1 fruit fly cellular context compared by ENCODE assay signal in genomic region chr3L:16165356-16166168, dm6.
A peak's percentile ranks its signal among the peaks of the same experiment; 100 is the strongest.
TF ChIP-seq lines count a peak whose summit lies in the region.

No protein-coding gene starts in this region.

TF ChIP-seq in whole organism, embryonic, 481 proteins besides CTCF, POLR2A, EP300 and RAD21 (continued from another document):
- TF ChIP-seq CG13624 (GFP tag; optimal IDR thresholded peaks at IDR 0.05; lab: Kevin White, UChicago) = peak; percentile 60
- peak; percentile 53 for TF ChIP-seq CG4854 (GFP tag; optimal IDR thresholded peaks at IDR 0.05; lab: Kevin White, UChicago)
- peak; percentile 74 for TF ChIP-seq CG9932 (GFP tag; IDR thresholded peaks at IDR 0.05; lab: Robert Waterston, UW)
- TF ChIP-seq Usf (GFP tag; optimal IDR thresholded peaks at IDR 0.05; lab: Kevin White, UChicago) = peak; percentile 65
- peak; percentile 46 for TF ChIP-seq vfl (GFP tag; optimal IDR thresholded peaks at IDR 0.05; lab: Kevin White, UChicago)
- peak; percentile 11 for TF ChIP-seq emc (GFP tag; optimal IDR thresholded peaks at IDR 0.05; lab: Kevin White, UChicago)
- no peak for TF ChIP-seq cas (GFP tag; IDR thresholded peaks at IDR 0.05; lab: Robert Waterston, UW)
- peak; percentile 57 for TF ChIP-seq Hsf (GFP tag; optimal IDR thresholded peaks at IDR 0.05; lab: Kevin White, UChicago)
- peak; percentile 61 for TF ChIP-seq fu2 (GFP tag; optimal IDR thresholded peaks at IDR 0.05; lab: Kevin White, UChicago)
- TF ChIP-seq az2 (GFP tag; optimal IDR thresholded peaks at IDR 0.05; lab: Kevin White, UChicago) = peak; percentile 33
- TF ChIP-seq CG12769 (tag; optimal IDR thresholded peaks at IDR 0.05; lab: Kevin White, UChicago) = peak; percentile 29
- TF ChIP-seq CG17385 (GFP tag; optimal IDR thresholded peaks at IDR 0.05; lab: Kevin White, UChicago) = peak; percentile 31
- TF ChIP-seq CG11247 (GFP tag; IDR thresholded peaks at IDR 0.05; lab: Robert Waterston, UW) = peak; percentile 45; the same call in 1 of the 2 replicates
- TF ChIP-seq fd3F (GFP tag; optimal IDR thresholded peaks at IDR 0.05; lab: Kevin White, UChicago) = peak; percentile 21
- peak; percentile 2 for TF ChIP-seq fd96Cb (tag; optimal IDR thresholded peaks at IDR 0.05; lab: Kevin White, UChicago)
- no peak for TF ChIP-seq amos (GFP tag; IDR thresholded peaks at IDR 0.05; lab: Robert Waterston, UW; ENCODE audit: partially characterized antibody)
- no peak for TF ChIP-seq ase (GFP tag; IDR thresholded peaks at IDR 0.05; lab: Robert Waterston, UW)
- TF ChIP-seq E2f1 (GFP tag; IDR thresholded peaks at IDR 0.05; lab: Robert Waterston, UW) = no peak; the same call in 1 of the 2 replicates
- TF ChIP-seq HmgZ (tag; optimal IDR thresholded peaks at IDR 0.05; lab: Kevin White, UChicago) = peak; percentile 11
- peak; percentile 58 for TF ChIP-seq lmd (GFP tag; IDR thresholded peaks at IDR 0.05; lab: Robert Waterston, UW)
- TF ChIP-seq CG8765 (GFP tag; IDR thresholded peaks at IDR 0.05; lab: Robert Waterston, UW) = no peak
- no peak for TF ChIP-seq HLHmδ (GFP tag; optimal IDR thresholded peaks at IDR 0.05; lab: Kevin White, UChicago)
- peak; percentile 78 for TF ChIP-seq slbo (GFP tag; IDR thresholded peaks at IDR 0.05; lab: Robert Waterston, UW)
- TF ChIP-seq Dek (tag; optimal IDR thresholded peaks at IDR 0.05; lab: Kevin White, UChicago) = peak; percentile 9
- peak; percentile 41 for TF ChIP-seq lab (GFP tag; optimal IDR thresholded peaks at IDR 0.05; lab: Kevin White, UChicago)
